Worm (Caenorhabditis elegans): Measurements from ENCODE around the gene K03D3.5.

The K03D3.5 gene

DNA sequence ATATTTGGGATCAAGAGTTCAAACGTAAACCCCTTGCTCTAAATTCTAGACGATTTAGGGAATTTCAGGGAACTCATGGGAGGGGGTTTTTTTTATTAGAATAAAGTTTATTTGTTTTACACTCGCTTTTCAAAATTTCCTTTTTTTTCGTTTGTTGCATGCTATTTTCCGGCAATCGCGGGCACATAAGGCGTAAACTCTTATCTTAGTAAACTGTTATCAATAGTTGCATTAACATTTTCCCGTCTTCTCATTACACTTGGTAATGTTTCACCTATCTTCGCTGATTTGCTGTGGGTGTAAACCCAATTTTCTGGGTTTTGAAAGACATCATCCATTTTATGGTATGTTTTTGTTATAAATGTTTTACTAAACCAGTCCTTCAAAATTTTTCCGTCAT, 26.4 kb downstream of the K03D3.5 start:
- TF ChIP-seq sem-4 (tag; optimal IDR thresholded peaks at IDR 0.05): no peak
- no peak for TF ChIP-seq ztf-4 (tag; optimal IDR thresholded peaks at IDR 0.05)
- TF ChIP-seq elt-1 (tag; optimal IDR thresholded peaks at IDR 0.05): no peak
- TF ChIP-seq peb-1 (tag; optimal IDR thresholded peaks at IDR 0.05): no peak
- TF ChIP-seq ZK546.5 (tag; optimal IDR thresholded peaks at IDR 0.05): no peak
- no peak for TF ChIP-seq F13H6.1 (tag; optimal IDR thresholded peaks at IDR 0.05)
- no peak for TF ChIP-seq mbf-1 (tag; optimal IDR thresholded peaks at IDR 0.05)
- TF ChIP-seq R02D3.7 (tag; optimal IDR thresholded peaks at IDR 0.05): no peak
- no peak for TF ChIP-seq nhr-129 (tag; optimal IDR thresholded peaks at IDR 0.05)
- TF ChIP-seq gmeb-1 (tag; optimal IDR thresholded peaks at IDR 0.05): no peak
- no peak for TF ChIP-seq dmd-4 (tag; optimal IDR thresholded peaks at IDR 0.05)
- no peak for TF ChIP-seq alr-1 (tag; optimal IDR thresholded peaks at IDR 0.05)
- no peak for TF ChIP-seq unc-55 (GFP tag; optimal IDR thresholded peaks at IDR 0.05)
- no peak for TF ChIP-seq elt-3 (tag; optimal IDR thresholded peaks at IDR 0.05)
- no peak for TF ChIP-seq aly-2 (tag; optimal IDR thresholded peaks at IDR 0.05)
- no peak for TF ChIP-seq ceh-16 (tag; optimal IDR thresholded peaks at IDR 0.05)
- no peak for TF ChIP-seq crh-2 (tag; optimal IDR thresholded peaks at IDR 0.05)
- TF ChIP-seq nhr-25 (tag; optimal IDR thresholded peaks at IDR 0.05): no peak

DNA sequence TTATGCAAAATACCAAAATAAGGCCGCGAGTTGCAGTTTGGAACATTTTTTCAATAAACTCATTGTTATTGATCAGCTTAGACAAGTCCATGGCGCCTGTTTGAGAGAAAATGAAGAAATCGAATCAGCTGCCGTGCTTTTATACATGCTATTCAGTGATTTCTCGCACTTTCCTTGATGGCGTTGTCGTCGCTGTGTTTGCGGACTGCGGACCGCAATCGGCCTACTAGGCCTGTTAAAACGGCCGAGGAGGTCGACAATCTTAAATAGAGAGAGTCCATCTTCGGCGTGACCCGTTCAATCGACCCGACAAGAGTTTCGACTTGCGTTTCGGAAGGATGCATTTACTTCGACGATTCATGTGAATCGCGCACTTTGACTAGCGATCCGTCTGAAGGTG, 29.6 kb downstream of the K03D3.5 start, which contains the start of gene srz-75:
TSS of gene srz-75 (minus strand) at position 101 of the 400 bp plus-strand sequence.
- no peak for TF ChIP-seq dmd-4 (tag; optimal IDR thresholded peaks at IDR 0.05)
- TF ChIP-seq crh-2 (tag; optimal IDR thresholded peaks at IDR 0.05): no peak
- TF ChIP-seq nhr-23 (tag; optimal IDR thresholded peaks at IDR 0.05): no peak
- TF ChIP-seq unc-39 (tag; optimal IDR thresholded peaks at IDR 0.05): no peak
- TF ChIP-seq elt-3 (tag; optimal IDR thresholded peaks at IDR 0.05): no peak
- no peak for TF ChIP-seq egl-27 (tag; optimal IDR thresholded peaks at IDR 0.05)
- TF ChIP-seq alr-1 (tag; optimal IDR thresholded peaks at IDR 0.05): no peak
- no peak for TF ChIP-seq peb-1 (tag; optimal IDR thresholded peaks at IDR 0.05)
- no peak for TF ChIP-seq ztf-11 (tag; optimal IDR thresholded peaks at IDR 0.05)
- TF ChIP-seq ZK546.5 (tag; optimal IDR thresholded peaks at IDR 0.05): no peak
- no peak for TF ChIP-seq lin-11 (tag; optimal IDR thresholded peaks at IDR 0.05)
- TF ChIP-seq gmeb-1 (tag; optimal IDR thresholded peaks at IDR 0.05): no peak
- TF ChIP-seq skn-1 (tag; optimal IDR thresholded peaks at IDR 0.05): no peak
- TF ChIP-seq sma-9 (GFP tag; optimal IDR thresholded peaks at IDR 0.05): no peak
- TF ChIP-seq sma-9 (tag; optimal IDR thresholded peaks at IDR 0.05): no peak
- TF ChIP-seq mbf-1 (tag; optimal IDR thresholded peaks at IDR 0.05): no peak
- no peak for TF ChIP-seq ceh-82 (tag; optimal IDR thresholded peaks at IDR 0.05)
- no peak for TF ChIP-seq nhr-10 (tag; optimal IDR thresholded peaks at IDR 0.05)
- no peak for TF ChIP-seq lsy-2 (tag; optimal IDR thresholded peaks at IDR 0.05)
- TF ChIP-seq blmp-1 (tag; optimal IDR thresholded peaks at IDR 0.05; ENCODE audit: insufficient read depth): no peak
- TF ChIP-seq aly-2 (tag; optimal IDR thresholded peaks at IDR 0.05): no peak

- TF ChIP-seq Y55F3AM.14 (GFP tag; optimal IDR thresholded peaks at IDR 0.05): no peak
- no peak for TF ChIP-seq peb-1 (tag; optimal IDR thresholded peaks at IDR 0.05)
- TF ChIP-seq mab-5 (tag; optimal IDR thresholded peaks at IDR 0.05): no peak
- TF ChIP-seq nhr-237 (tag; optimal IDR thresholded peaks at IDR 0.05): no peak
These were observed 39.7 kb downstream of the K03D3.5 start, which contains the start of gene clec-191 for ce11 chrIV:16280614-16281013. Gene clec-191, minus strand, starts transcription at chrIV:16280714.

DNA sequence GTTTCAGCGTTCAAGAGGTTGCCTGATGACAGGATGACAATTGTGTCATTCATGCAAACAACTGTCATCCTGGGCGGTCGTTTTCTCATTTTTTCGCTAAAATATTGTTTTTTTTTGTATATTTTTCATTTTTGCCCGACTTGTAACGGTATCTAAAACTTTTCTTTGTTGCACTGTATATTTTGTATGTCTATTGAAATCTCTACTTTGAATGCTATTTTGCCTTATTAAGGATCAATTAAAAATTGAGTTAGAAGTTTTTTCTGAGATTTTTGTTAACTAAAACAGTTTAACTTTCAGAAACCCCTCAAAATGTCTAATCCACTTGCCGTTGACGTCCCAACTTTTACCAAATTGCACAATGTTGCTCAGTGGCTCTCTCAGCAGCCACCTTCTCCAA, 42.4 kb downstream of the K03D3.5 start, which contains the start of gene ccch-2:
TSS of gene ccch-2 (plus strand) at position 301 of the 400 bp plus-strand sequence.
- no peak for TF ChIP-seq elt-3 (tag; optimal IDR thresholded peaks at IDR 0.05)
- TF ChIP-seq nhr-25 (tag; optimal IDR thresholded peaks at IDR 0.05): no peak
- TF ChIP-seq ama-1 (optimal IDR thresholded peaks at IDR 0.05): no peak
- TF ChIP-seq snpc-4 (tag; optimal IDR thresholded peaks at IDR 0.05): no peak
- TF ChIP-seq egl-27 (tag; optimal IDR thresholded peaks at IDR 0.05): no peak
- no peak for TF ChIP-seq gmeb-1 (tag; optimal IDR thresholded peaks at IDR 0.05)
- no peak for TF ChIP-seq mbf-1 (tag; optimal IDR thresholded peaks at IDR 0.05)
- no peak for TF ChIP-seq fos-1 (tag; optimal IDR thresholded peaks at IDR 0.05)
- no peak for TF ChIP-seq crh-2 (tag; optimal IDR thresholded peaks at IDR 0.05)
- TF ChIP-seq unc-39 (tag; optimal IDR thresholded peaks at IDR 0.05): no peak
- no peak for TF ChIP-seq dmd-4 (tag; optimal IDR thresholded peaks at IDR 0.05)
- TF ChIP-seq unc-62 (GFP tag; optimal IDR thresholded peaks at IDR 0.05): no peak
- no peak for TF ChIP-seq nhr-21 (tag; optimal IDR thresholded peaks at IDR 0.05)
- TF ChIP-seq nhr-12 (tag; optimal IDR thresholded peaks at IDR 0.05): no peak
- no peak for TF ChIP-seq sma-3 (GFP tag; optimal IDR thresholded peaks at IDR 0.05)
- TF ChIP-seq ceh-82 (tag; optimal IDR thresholded peaks at IDR 0.05): no peak
- TF ChIP-seq sma-9 (GFP tag; optimal IDR thresholded peaks at IDR 0.05): no peak
- TF ChIP-seq sma-9 (tag; optimal IDR thresholded peaks at IDR 0.05): no peak
- TF ChIP-seq nhr-10 (tag; optimal IDR thresholded peaks at IDR 0.05): no peak

Measured in whole organism, L2 larva.